Fruit fly (Drosophila melanogaster) whole organism, prepupa: ENCODE measurements around the gene CG14566.

ENCODE experiments used
- Blimp-1 ChIP-seq: fragments of 200-800 bp; sonication (Bioruptor generic); optimal IDR thresholded peaks from 3 replicates; lab custom pipeline; 2017; ENCODE audit warnings: missing biosample characterization, missing genetic modification characterization, mild to moderate bottlenecking, moderate library complexity, missing genetic modification reagents
- CG8632 ChIP-seq: fragments of 200-800 bp; sonication (Bioruptor generic); optimal IDR thresholded peaks from 3 replicates; lab custom pipeline; 2016; ENCODE audit warnings: missing biosample characterization, missing genetic modification characterization
- Gug ChIP-seq: fragments of 200-800 bp; sonication (Bioruptor generic); IDR thresholded peaks from 2 replicates; pipeline ENCODE4 v1.3.6; 2022; ENCODE audit warnings: missing biosample characterization, missing genetic modification characterization
- Hr39 ChIP-seq: fragments of 200-800 bp; sonication (Bioruptor generic); optimal IDR thresholded peaks from 2 replicates; lab custom pipeline; 2016; ENCODE audit warnings: missing biosample characterization, missing genetic modification characterization
- Lpt ChIP-seq: fragments of 200-800 bp; sonication (Bioruptor generic); optimal IDR thresholded peaks from 3 replicates; lab custom pipeline; 2016; ENCODE audit warnings: missing biosample characterization, missing genetic modification characterization
- Sox102F ChIP-seq: fragments of 200-800 bp; sonication (Bioruptor generic); optimal IDR thresholded peaks from 2 replicates; lab custom pipeline; 2016; ENCODE audit warnings: missing biosample characterization, mild to moderate bottlenecking, missing genetic modification characterization
- Sox15 ChIP-seq: fragments of 200-800 bp; sonication (Bioruptor generic); optimal IDR thresholded peaks from 3 replicates; lab custom pipeline; 2016; ENCODE audit warnings: missing biosample characterization, missing genetic modification characterization
- dac ChIP-seq: fragments of 200-800 bp; sonication (Bioruptor generic); optimal IDR thresholded peaks from 2 replicates; lab custom pipeline; 2017; ENCODE audit warnings: missing biosample characterization, mild to moderate bottlenecking, missing genetic modification characterization

- TF ChIP-seq Gug (GFP tag; lab: Robert Waterston, UW) (0 out of 2 replicates have a peak, but pooled peaks have one; percentile 26), Blimp-1 (GFP tag; lab: Kevin White, UChicago) (peak; percentile 67), Sox15 (peak; percentile 69), Hr39 (GFP tag; lab: Kevin White, UChicago) (peak; percentile 63), Lpt (GFP tag; lab: Kevin White, UChicago) (peak; percentile 63), dac (GFP tag; lab: Kevin White, UChicago) (no peak), CG8632 (GFP tag; lab: Kevin White, UChicago) (peak; percentile 83), Sox102F (GFP tag; lab: Kevin White, UChicago) (peak; percentile 77)
These were observed 30.1 kb downstream of the CG14566 start for dm6 chr3L:21709785-21710591.
